Worm (Caenorhabditis elegans): ENCODE data around the gene col-138.

DNA sequence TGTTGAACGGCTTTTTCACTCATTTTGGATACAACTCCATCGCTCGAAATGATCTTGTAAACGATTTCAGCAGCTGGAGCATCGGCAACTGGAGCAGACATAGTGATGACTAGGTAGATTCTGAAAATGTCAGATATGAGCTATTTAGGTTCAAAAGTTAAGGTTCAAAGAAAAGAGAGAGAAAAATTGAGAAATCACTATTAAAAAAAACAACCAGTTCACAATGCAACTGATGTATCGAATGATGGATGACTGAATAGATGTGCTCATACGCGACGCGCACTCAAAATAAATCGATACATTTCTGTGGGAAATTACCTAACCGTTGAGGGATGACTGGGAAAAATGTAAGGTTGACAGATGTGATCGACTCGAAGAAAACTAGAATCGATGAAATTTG is 21.0 kb downstream of the col-138 start, which contains the start of gene skr-13:
- TF ChIP-seq ref-1 (GFP tag; conservative IDR thresholded peaks at IDR 0.05) (no peak), ztf-23 (GFP tag; IDR thresholded peaks at IDR 0.05) (no peak)

Data from whole organism, midembryonic.